Worm (Caenorhabditis elegans): ENCODE data around the gene spdl-1.

spdl-1 gene

ce11 chrII:7825107-7825506 lies 43.7 kb downstream of the spdl-1 start, which contains the start of gene srw-62:
Gene srw-62, plus strand, starts transcription at chrII:7825407.
- TF ChIP-seq ceh-34 (tag; optimal IDR thresholded peaks at IDR 0.05) (no peak), ref-2 (tag; optimal IDR thresholded peaks at IDR 0.05) (no peak), ttx-3 (tag; optimal IDR thresholded peaks at IDR 0.05) (no peak), ets-4 (tag; optimal IDR thresholded peaks at IDR 0.05) (no peak)

ce11 chrII:7827883-7828282 lies 46.5 kb downstream of the spdl-1 start:
- TF ChIP-seq elt-2 (tag; optimal IDR thresholded peaks at IDR 0.05), result peak; percentile 93
- TF ChIP-seq eyg-1 (tag; optimal IDR thresholded peaks at IDR 0.05), result no peak
- no peak for TF ChIP-seq ceh-24 (tag; optimal IDR thresholded peaks at IDR 0.05)
- TF ChIP-seq sox-4 (tag; optimal IDR thresholded peaks at IDR 0.05), result no peak
- no peak for TF ChIP-seq ceh-31 (tag; optimal IDR thresholded peaks at IDR 0.05)

- TF ChIP-seq pros-1 (tag; optimal IDR thresholded peaks at IDR 0.05), result no peak
- TF ChIP-seq ceh-34 (tag; optimal IDR thresholded peaks at IDR 0.05), result no peak
- TF ChIP-seq npax-4 (tag; optimal IDR thresholded peaks at IDR 0.05), result no peak
- TF ChIP-seq zip-5 (tag; optimal IDR thresholded peaks at IDR 0.05), result no peak
- no peak for TF ChIP-seq ceh-30 (tag; optimal IDR thresholded peaks at IDR 0.05)
- no peak for TF ChIP-seq T23F11.4 (GFP tag; optimal IDR thresholded peaks at IDR 0.05)
- no peak for TF ChIP-seq hlh-30 (tag; optimal IDR thresholded peaks at IDR 0.05; ENCODE audit: insufficient read depth)
- no peak for TF ChIP-seq pqm-1 (tag; optimal IDR thresholded peaks at IDR 0.05)
- TF ChIP-seq mec-3 (tag; optimal IDR thresholded peaks at IDR 0.05; ENCODE audit: borderline replicate concordance), result no peak
- no peak for TF ChIP-seq syd-9 (tag; optimal IDR thresholded peaks at IDR 0.05)
- TF ChIP-seq ceh-31 (tag; optimal IDR thresholded peaks at IDR 0.05), result no peak
- TF ChIP-seq ref-2 (tag; optimal IDR thresholded peaks at IDR 0.05), result no peak
- TF ChIP-seq ceh-6 (GFP tag; optimal IDR thresholded peaks at IDR 0.05), result no peak
- TF ChIP-seq ceh-18 (tag; optimal IDR thresholded peaks at IDR 0.05), result no peak
- no peak for TF ChIP-seq lim-6 (tag; optimal IDR thresholded peaks at IDR 0.05)
- TF ChIP-seq K09A11.1 (tag; optimal IDR thresholded peaks at IDR 0.05; ENCODE audit: insufficient read depth), result no peak
- TF ChIP-seq F13H6.1 (tag; optimal IDR thresholded peaks at IDR 0.05), result no peak
- no peak for TF ChIP-seq hlh-13 (GFP tag; optimal IDR thresholded peaks at IDR 0.05)
- no peak for TF ChIP-seq sox-4 (tag; optimal IDR thresholded peaks at IDR 0.05)
- TF ChIP-seq unc-55 (GFP tag; optimal IDR thresholded peaks at IDR 0.05), result no peak
Measured at ce11 chrII:7829616-7830015, 48.2 kb downstream of the spdl-1 start.

- TF ChIP-seq ceh-19 (GFP tag; optimal IDR thresholded peaks at IDR 0.05) (no peak), npax-4 (tag; optimal IDR thresholded peaks at IDR 0.05) (no peak), ceh-6 (GFP tag; optimal IDR thresholded peaks at IDR 0.05) (no peak), ceh-48 (tag; optimal IDR thresholded peaks at IDR 0.05) (no peak), hlh-15 (tag; optimal IDR thresholded peaks at IDR 0.05) (no peak), rnt-1 (tag; optimal IDR thresholded peaks at IDR 0.05) (no peak), nhr-232 (tag; optimal IDR thresholded peaks at IDR 0.05) (no peak), hlh-13 (GFP tag; optimal IDR thresholded peaks at IDR 0.05) (no peak), fkh-10 (GFP tag; optimal IDR thresholded peaks at IDR 0.05) (no peak), F13H6.1 (tag; optimal IDR thresholded peaks at IDR 0.05) (no peak)
Measured at ce11 chrII:7832054-7832453, 50.7 kb downstream of the spdl-1 start, which contains the start of gene T09A5.14. Gene T09A5.14, plus strand, starts transcription at chrII:7832354.
